Worm (Caenorhabditis elegans) whole organism, mixed stage, embryonic: ENCODE data around the gene C09E8.1.

Source experiments
- bed-3 ChIP-seq: fragments of 200-800 bp; sonication (Bioruptor generic); optimal IDR thresholded peaks from 3 replicates; lab custom pipeline; 2018; ENCODE audit warnings: mild to moderate bottlenecking, missing genetic modification characterization, moderate library complexity, missing compliant biosample characterization
- blmp-1 ChIP-seq: fragments of 150-350 bp; optimal IDR thresholded peaks from 2 replicates; lab custom pipeline; 2014; ENCODE audit warnings: missing biosample characterization, missing genetic modification characterization
- ceh-83 ChIP-seq: fragments of 200-800 bp; sonication (Bioruptor generic); optimal IDR thresholded peaks from 2 replicates; lab custom pipeline; 2018; ENCODE audit warnings: mild to moderate bottlenecking, missing genetic modification characterization, missing compliant biosample characterization
- ces-1 ChIP-seq: fragments of 150-350 bp; optimal IDR thresholded peaks from 2 replicates; lab custom pipeline; 2014; ENCODE audit warnings: missing biosample characterization, missing genetic modification reagents, missing genetic modification characterization
- lsy-2 ChIP-seq: fragments of 150-350 bp; optimal IDR thresholded peaks from 2 replicates; lab custom pipeline; 2014; ENCODE audit warnings: missing biosample characterization, missing genetic modification characterization
- mep-1 ChIP-seq: fragments of 150-350 bp; optimal IDR thresholded peaks from 2 replicates; lab custom pipeline; 2017; ENCODE audit warnings: missing biosample characterization, missing genetic modification reagents, missing genetic modification characterization, inconsistent platforms
- nhr-76 ChIP-seq: sonication (generic microtip); optimal IDR thresholded peaks from 2 replicates; lab custom pipeline; 2017; ENCODE audit warnings: missing biosample characterization, missing genetic modification characterization
- pha-4 ChIP-seq: fragments of 150-350 bp; optimal IDR thresholded peaks from 2 replicates; lab custom pipeline; 2018; ENCODE audit warnings: missing biosample characterization, missing genetic modification reagents, missing genetic modification characterization
- snpc-4 ChIP-seq: fragments of 150-350 bp; optimal IDR thresholded peaks from 2 replicates; lab custom pipeline; 2014; ENCODE audit warnings: missing biosample characterization, missing genetic modification characterization
- unc-62 ChIP-seq: fragments of 150-350 bp; optimal IDR thresholded peaks from 2 replicates; lab custom pipeline; 2014; ENCODE audit warnings: missing biosample characterization, missing genetic modification reagents, missing genetic modification characterization
- ztf-11 ChIP-seq: fragments of 150-350 bp; optimal IDR thresholded peaks from 2 replicates; lab custom pipeline; 2014; ENCODE audit warnings: missing biosample characterization, missing genetic modification characterization

- no peak for TF ChIP-seq mep-1
- no peak for TF ChIP-seq blmp-1 (tag; lab: Kevin White, UChicago)
- no peak for TF ChIP-seq unc-62
- no peak for TF ChIP-seq bed-3 (GFP tag; lab: Kevin White, UChicago)
- no peak for TF ChIP-seq ces-1 (GFP tag; lab: Kevin White, UChicago)
- no peak for TF ChIP-seq snpc-4 (tag; lab: Kevin White, UChicago)
- TF ChIP-seq lsy-2 = no peak
- TF ChIP-seq ceh-83 = no peak
- TF ChIP-seq nhr-76 = no peak
- no peak for TF ChIP-seq ztf-11 (tag; lab: Kevin White, UChicago)
- TF ChIP-seq pha-4 (tag; lab: Kevin White, UChicago) = no peak
Measured at ce11 chrII:521720-522119, 34.6 kb upstream of the C09E8.1 start.
